Worm (Caenorhabditis elegans): Measurements from ENCODE around the gene rpl-38.

- TF ChIP-seq nhr-237 (tag; optimal IDR thresholded peaks at IDR 0.05), result no peak
- no peak for TF ChIP-seq pqm-1 (tag; optimal IDR thresholded peaks at IDR 0.05)
Observed at ce11 chrV:15471029-15471428, 40.9 kb upstream of the rpl-38 start, which contains the start of gene dpf-1.

All from whole organism, L1 larva.